Fruit fly (Drosophila melanogaster) whole organism, embryonic: ENCODE results near the gene TBC1D16.

Experiments
- Atf-2 ChIP-seq: fragments of 200-800 bp; sonication (Bioruptor generic); optimal IDR thresholded peaks from 2 replicates; lab custom pipeline; 2016; ENCODE audit warnings: missing biosample characterization, missing genetic modification characterization
- Bdp1 ChIP-seq: fragments of 200-800 bp; sonication (Bioruptor generic); optimal IDR thresholded peaks from 3 replicates; lab custom pipeline; 2016; ENCODE audit warnings: missing biosample characterization, missing genetic modification characterization
- CG10959 ChIP-seq: fragments of 200-800 bp; sonication (Bioruptor generic); IDR thresholded peaks from 2 replicates; pipeline ENCODE4 v1.3.6; 2022; ENCODE audit warnings: missing biosample characterization, missing genetic modification characterization
- CG11398 ChIP-seq: fragments of 200-800 bp; sonication (Bioruptor generic); optimal IDR thresholded peaks from 2 replicates; lab custom pipeline; 2016; ENCODE audit warnings: missing biosample characterization, missing genetic modification characterization
- CG14050 ChIP-seq: fragments of 200-800 bp; sonication (Bioruptor generic); IDR thresholded peaks from 3 replicates; pipeline ENCODE4 v1.3.6; 2022; ENCODE audit warnings: missing biosample characterization, missing genetic modification characterization
- CG14441 ChIP-seq: fragments of 200-800 bp; sonication (Bioruptor generic); IDR thresholded peaks from 2 replicates; pipeline ENCODE4 v1.3.6; 2022; ENCODE audit warnings: missing biosample characterization, missing genetic modification characterization
- CG14667 ChIP-seq: fragments of 200-800 bp; sonication (Bioruptor generic); IDR thresholded peaks from 2 replicates; pipeline ENCODE4 v1.3.6; 2022; ENCODE audit warnings: missing biosample characterization, missing genetic modification characterization
- CG15514 ChIP-seq: fragments of 200-800 bp; sonication (Bioruptor generic); optimal IDR thresholded peaks from 3 replicates; lab custom pipeline; 2017; ENCODE audit warnings: missing biosample characterization, missing genetic modification characterization, mild to moderate bottlenecking, moderate library complexity, missing genetic modification reagents
- CG15601 ChIP-seq: fragments of 200-800 bp; sonication (Bioruptor generic); optimal IDR thresholded peaks from 3 replicates; lab custom pipeline; 2019; ENCODE audit warnings: missing biosample characterization, mild to moderate bottlenecking, missing genetic modification characterization, moderate library complexity
- CG16863 ChIP-seq: fragments of 200-800 bp; sonication (Bioruptor generic); optimal IDR thresholded peaks from 3 replicates; lab custom pipeline; 2016; ENCODE audit warnings: missing biosample characterization, missing genetic modification characterization
- CG17186 ChIP-seq: fragments of 200-800 bp; sonication (Bioruptor generic); optimal IDR thresholded peaks from 3 replicates; lab custom pipeline; 2017; ENCODE audit warnings: missing biosample characterization, missing genetic modification reagents, missing genetic modification characterization
- CG17912 ChIP-seq: fragments of 200-800 bp; sonication (Bioruptor generic); optimal IDR thresholded peaks from 2 replicates; lab custom pipeline; 2018; ENCODE audit warnings: missing biosample characterization, mild to moderate bottlenecking, missing genetic modification characterization
- CG18619 ChIP-seq: fragments of 200-800 bp; sonication (Bioruptor generic); optimal IDR thresholded peaks from 3 replicates; lab custom pipeline; 2017; ENCODE audit warnings: missing biosample characterization, mild to moderate bottlenecking, missing genetic modification characterization
- CG2199 ChIP-seq: fragments of 200-800 bp; sonication (Bioruptor generic); IDR thresholded peaks from 3 replicates; pipeline ENCODE4 v1.3.6; 2022; ENCODE audit warnings: missing biosample characterization, missing genetic modification characterization
- CG2712 ChIP-seq: fragments of 200-800 bp; optimal IDR thresholded peaks from 3 replicates; lab custom pipeline; 2019; ENCODE audit warnings: missing biosample characterization, mild to moderate bottlenecking, missing genetic modification characterization, moderate library complexity
- CG34376 ChIP-seq: fragments of 200-800 bp; sonication (Bioruptor generic); optimal IDR thresholded peaks from 2 replicates; lab custom pipeline; 2018; ENCODE audit warnings: missing biosample characterization, mild to moderate bottlenecking, missing genetic modification characterization
- CG4404 ChIP-seq: fragments of 200-800 bp; sonication (Bioruptor generic); IDR thresholded peaks from 2 replicates; pipeline ENCODE4 v1.3.6; 2022; ENCODE audit warnings: missing biosample characterization, missing genetic modification characterization
- Dip3 ChIP-seq: fragments of 200-800 bp; sonication (Bioruptor generic); optimal IDR thresholded peaks from 3 replicates; lab custom pipeline; 2016; ENCODE audit warnings: missing biosample characterization, missing genetic modification characterization
- Elba2 ChIP-seq: fragments of 200-800 bp; sonication (Bioruptor generic); optimal IDR thresholded peaks from 3 replicates; lab custom pipeline; 2016; ENCODE audit warnings: missing biosample characterization, missing genetic modification characterization
- Fer2 ChIP-seq: fragments of 200-800 bp; sonication (Bioruptor generic); optimal IDR thresholded peaks from 2 replicates; lab custom pipeline; 2018; ENCODE audit warnings: missing biosample characterization, mild to moderate bottlenecking, missing genetic modification characterization, moderate library complexity
- Lpt ChIP-seq: fragments of >200 bp; optimal IDR thresholded peaks from 2 replicates; lab custom pipeline; 2018; ENCODE audit warnings: missing biosample characterization, missing genetic modification characterization
- MESR4 ChIP-seq: fragments of 200-800 bp; sonication (Bioruptor generic); optimal IDR thresholded peaks from 2 replicates; lab custom pipeline; 2018; ENCODE audit warnings: missing biosample characterization, mild to moderate bottlenecking, missing genetic modification characterization, moderate library complexity
- NC2β ChIP-seq: fragments of 200-800 bp; sonication (Bioruptor generic); optimal IDR thresholded peaks from 2 replicates; lab custom pipeline; 2016; ENCODE audit warnings: missing biosample characterization, missing genetic modification characterization
- Nf-YA ChIP-seq: fragments of 200-800 bp; sonication (Bioruptor generic); IDR thresholded peaks from 2 replicates; pipeline ENCODE4 v1.3.6; 2022; ENCODE audit warnings: missing biosample characterization, missing genetic modification characterization
- Ptx1 ChIP-seq: fragments of 200-800 bp; sonication (Bioruptor generic); IDR thresholded peaks from 2 replicates; pipeline ENCODE4 v1.3.6; 2022; ENCODE audit warnings: missing biosample characterization, missing genetic modification characterization
- Sry-β ChIP-seq: fragments of 200-800 bp; sonication (Bioruptor generic); optimal IDR thresholded peaks from 2 replicates; lab custom pipeline; 2018; ENCODE audit warnings: missing biosample characterization, mild to moderate bottlenecking, missing genetic modification characterization, moderate library complexity
- Sry-δ ChIP-seq: fragments of 200-800 bp; sonication (Bioruptor generic); optimal IDR thresholded peaks from 2 replicates; lab custom pipeline; 2016; ENCODE audit warnings: missing biosample characterization, missing genetic modification characterization
- Usf ChIP-seq: fragments of 200-800 bp; sonication (Bioruptor generic); optimal IDR thresholded peaks from 2 replicates; lab custom pipeline; 2017; ENCODE audit warnings: missing genotype, missing biosample characterization, missing genetic modification characterization
- ab ChIP-seq: fragments of 200-800 bp; sonication (Bioruptor generic); optimal IDR thresholded peaks from 2 replicates; lab custom pipeline; 2016; ENCODE audit warnings: missing biosample characterization, missing genetic modification characterization
- bbx ChIP-seq: fragments of 200-800 bp; sonication (Bioruptor generic); IDR thresholded peaks from 2 replicates; pipeline ENCODE4 v1.3.6; 2022; ENCODE audit warnings: missing biosample characterization, missing genetic modification characterization; ENCODE audit not compliant: partially characterized antibody
- bcd ChIP-seq: fragments of 200-800 bp; sonication (Bioruptor generic); optimal IDR thresholded peaks from 2 replicates; lab custom pipeline; 2017; ENCODE audit warnings: missing biosample characterization, mild to moderate bottlenecking, missing genetic modification characterization
- bsh ChIP-seq, 2 experiments: fragments of 200-800 bp; sonication (Bioruptor generic); optimal IDR thresholded peaks; 2 replicates each; lab custom pipeline; 2017 to 2018; ENCODE audit warnings: mild to moderate bottlenecking in 2 of 2, missing biosample characterization in 2 of 2, missing genetic modification characterization in 2 of 2, moderate library complexity in 1 of 2
- corto ChIP-seq: fragments of 200-800 bp; sonication (Bioruptor generic); optimal IDR thresholded peaks from 2 replicates; lab custom pipeline; 2016; ENCODE audit warnings: missing biosample characterization, mild to moderate bottlenecking, missing genetic modification characterization, moderate library complexity
- croc ChIP-seq: fragments of 200-800 bp; sonication (Bioruptor generic); conservative IDR thresholded peaks from 3 replicates; pipeline ENCODE4 v1.3.6; 2022; ENCODE audit warnings: missing biosample characterization, missing genetic modification characterization
- cwo ChIP-seq: fragments of 200-800 bp; sonication (Bioruptor generic); optimal IDR thresholded peaks from 3 replicates; lab custom pipeline; 2017; ENCODE audit warnings: missing biosample characterization, missing genetic modification characterization, mild to moderate bottlenecking, moderate library complexity, missing genetic modification reagents
- dm ChIP-seq: fragments of 200-800 bp; sonication (Bioruptor generic); optimal IDR thresholded peaks from 3 replicates; lab custom pipeline; 2016; ENCODE audit warnings: missing biosample characterization, missing genetic modification characterization
- esg ChIP-seq: fragments of 200-800 bp; sonication (Bioruptor generic); conservative IDR thresholded peaks from 2 replicates; pipeline ENCODE4 v1.3.6; 2022; ENCODE audit warnings: missing biosample characterization, missing genetic modification characterization
- gcm2 ChIP-seq: fragments of 200-800 bp; sonication (Bioruptor generic); optimal IDR thresholded peaks from 2 replicates; lab custom pipeline; 2016; ENCODE audit warnings: missing biosample characterization, missing genetic modification characterization
- gfzf ChIP-seq: fragments of 200-800 bp; sonication (Bioruptor generic); optimal IDR thresholded peaks from 2 replicates; lab custom pipeline; 2016; ENCODE audit warnings: missing biosample characterization, mild to moderate bottlenecking, missing genetic modification characterization, moderate library complexity
- hb ChIP-seq: fragments of 200-800 bp; sonication (Bioruptor generic); IDR thresholded peaks from 3 replicates; pipeline ENCODE4 v1.3.6; 2022; ENCODE audit warnings: missing biosample characterization, missing genetic modification characterization; ENCODE audit not compliant: partially characterized antibody
- insv ChIP-seq, 2 experiments: fragments of 200-800 bp; sonication (Bioruptor generic); optimal IDR thresholded peaks; 3 replicates each; lab custom pipeline; 2016 to 2018; ENCODE audit warnings: missing biosample characterization in 2 of 2, missing genetic modification characterization in 2 of 2
- klu ChIP-seq: fragments of 200-800 bp; sonication (Bioruptor generic); IDR thresholded peaks from 2 replicates; pipeline ENCODE4 v1.3.6; 2022; ENCODE audit warnings: missing biosample characterization, missing genetic modification characterization
- nom ChIP-seq: fragments of 200-800 bp; sonication (Bioruptor generic); optimal IDR thresholded peaks from 2 replicates; lab custom pipeline; 2017; ENCODE audit warnings: missing biosample characterization, missing genetic modification characterization, mild to moderate bottlenecking, moderate library complexity, missing genetic modification reagents
- org-1 ChIP-seq: fragments of 200-800 bp; sonication (Bioruptor generic); optimal IDR thresholded peaks from 2 replicates; lab custom pipeline; 2017; ENCODE audit warnings: missing biosample characterization, missing genetic modification characterization
- otp ChIP-seq: fragments of 200-800 bp; sonication (Bioruptor generic); IDR thresholded peaks from 3 replicates; pipeline ENCODE4, ENCODE4 v1.3.6; 2022; ENCODE audit warnings: missing biosample characterization, missing genetic modification characterization
- peb ChIP-seq: fragments of 200-800 bp; sonication (Bioruptor generic); IDR thresholded peaks from 2 replicates; pipeline ENCODE4 v1.3.6; 2022; ENCODE audit warnings: missing biosample characterization, missing genetic modification characterization
- salm ChIP-seq: fragments of 200-800 bp; sonication (Bioruptor generic); optimal IDR thresholded peaks from 2 replicates; lab custom pipeline; 2018; ENCODE audit warnings: missing biosample characterization, mild to moderate bottlenecking, missing genetic modification characterization
- shn ChIP-seq: fragments of 200-800 bp; sonication (Bioruptor generic); optimal IDR thresholded peaks from 3 replicates; lab custom pipeline; 2016; ENCODE audit warnings: missing biosample characterization, missing genetic modification characterization
- vnd ChIP-seq: fragments of 200-800 bp; sonication (Bioruptor generic); IDR thresholded peaks from 3 replicates; pipeline ENCODE4 v1.3.6; 2022; ENCODE audit warnings: missing biosample characterization, missing genetic modification characterization; ENCODE audit not compliant: partially characterized antibody
- zf30C ChIP-seq: fragments of 200-800 bp; sonication (Bioruptor generic); optimal IDR thresholded peaks from 3 replicates; lab custom pipeline; 2018; ENCODE audit warnings: missing biosample characterization, mild to moderate bottlenecking, missing genetic modification characterization

The TBC1D16 gene

DNA sequence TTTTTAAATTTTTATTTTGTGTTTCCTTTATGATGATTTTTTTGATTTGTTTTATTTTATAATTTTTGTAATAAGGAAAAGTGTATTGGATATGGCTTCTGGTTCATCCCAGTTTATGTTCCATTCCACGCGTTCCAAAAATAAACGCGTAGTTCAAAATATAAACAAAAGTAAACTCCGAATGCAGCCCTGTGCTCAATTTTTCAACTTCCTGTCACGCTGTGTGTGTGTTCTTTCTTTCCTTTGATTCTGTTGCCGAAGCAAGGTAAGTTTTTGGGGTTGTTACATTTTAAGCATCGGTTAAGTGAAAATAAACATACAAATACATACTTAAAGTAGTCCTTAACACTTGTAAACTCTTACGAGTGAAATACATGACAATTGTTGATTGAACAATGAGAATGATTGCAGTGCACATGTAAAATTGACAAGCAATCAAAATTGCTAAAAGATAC, 27.3 kb downstream of the TBC1D16 start, which contains the start of the genes Ip259 and RpS27A (continued):
- TF ChIP-seq gcm2 (GFP tag; lab: Kevin White, UChicago) (peak; percentile 10), nom (GFP tag; lab: Kevin White, UChicago) (peak; percentile 83), Fer2 (tag; lab: Kevin White, UChicago) (peak; percentile 62), CG16863 (GFP tag; lab: Kevin White, UChicago) (peak; percentile 47), Dip3 (GFP tag; lab: Kevin White, UChicago) (peak; percentile 68), esg (GFP tag; lab: Robert Waterston, UW) (peak; percentile 31; the same call in 1 of the 2 replicates), bbx (GFP tag; lab: Robert Waterston, UW) (peak; percentile 34; the same call in 1 of the 2 replicates), CG15601 (tag; lab: Kevin White, UChicago) (peak; percentile 55), shn (GFP tag; lab: Kevin White, UChicago) (peak; percentile 70), zf30C (GFP tag; lab: Kevin White, UChicago) (no peak), CG17186 (peak; percentile 41), CG2199 (no peak), Lpt (GFP tag; lab: Kevin White, UChicago) (no peak), MESR4 (GFP tag; lab: Kevin White, UChicago) (peak; percentile 100), NC2β (GFP tag; lab: Kevin White, UChicago) (peak; percentile 96), Sry-δ (GFP tag; lab: Kevin White, UChicago) (peak; percentile 50), Nf-YA (GFP tag; lab: Robert Waterston, UW) (peak; percentile 67), cwo (GFP tag; lab: Kevin White, UChicago) (no peak), corto (GFP tag; lab: Kevin White, UChicago) (no peak), otp (no peak; the same call in 2 of the 3 replicates), CG14050 (GFP tag; lab: Robert Waterston, UW) (peak; percentile 71), CG10959 (GFP tag; lab: Robert Waterston, UW) (peak; percentile 41; the same call in 1 of the 2 replicates), peb (no peak; the same call in 1 of the 2 replicates), vnd (no peak), croc (GFP tag; lab: Robert Waterston, UW) (peak; percentile 61), insv (GFP tag; optimal IDR thresholded peaks at IDR 0.05; lab: Kevin White, UChicago) (peak in 1 of 2 experiments; percentile 62), Bdp1 (GFP tag; lab: Kevin White, UChicago) (no peak), ab (no peak), bcd (GFP tag; lab: Kevin White, UChicago) (peak; percentile 89), Elba2 (GFP tag; lab: Kevin White, UChicago) (no peak), gfzf (GFP tag; lab: Kevin White, UChicago) (peak; percentile 2), salm (tag; lab: Kevin White, UChicago) (peak; percentile 21), hb (GFP tag; lab: Robert Waterston, UW) (no peak), CG14441 (peak; percentile 57; the same call in 1 of the 2 replicates), CG15514 (GFP tag; lab: Kevin White, UChicago) (peak; percentile 92), CG11398 (GFP tag; lab: Kevin White, UChicago) (peak; percentile 67), Atf-2 (GFP tag; lab: Kevin White, UChicago) (peak; percentile 47), CG34376 (GFP tag; lab: Kevin White, UChicago) (peak; percentile 90), Sry-β (GFP tag; lab: Kevin White, UChicago) (peak; percentile 53), bsh (GFP tag; optimal IDR thresholded peaks at IDR 0.05; lab: Kevin White, UChicago) (peak in 1 of 2 experiments; percentile 61), CG17912 (GFP tag; lab: Kevin White, UChicago) (peak; percentile 80), dm (GFP tag; lab: Kevin White, UChicago) (peak; percentile 96), CG18619 (GFP tag; lab: Kevin White, UChicago) (peak; percentile 84), CG14667 (GFP tag; lab: Robert Waterston, UW) (no peak; the same call in 1 of the 2 replicates), Ptx1 (GFP tag; lab: Robert Waterston, UW) (peak; percentile 71; the same call in 1 of the 2 replicates), org-1 (GFP tag; lab: Kevin White, UChicago) (peak; percentile 40), CG4404 (no peak), CG2712 (tag; lab: Kevin White, UChicago) (peak; percentile 79), Usf (peak; percentile 78), klu (GFP tag; lab: Robert Waterston, UW) (no peak)
